Worm (Caenorhabditis elegans) whole organism, midembryonic: ENCODE data around the gene ZK355.3.
A peak's percentile ranks its signal among the peaks of the same experiment; 100 is the strongest.

Source experiments
- T22C8.4 ChIP-seq: fragments of 200-800 bp; sonication (Bioruptor generic); IDR thresholded peaks from 2 replicates; pipeline ENCODE4 v1.3.6; 2022; ENCODE audit warnings: missing genetic modification characterization, missing compliant biosample characterization
- cog-1 ChIP-seq: sonication (generic microtip); optimal IDR thresholded peaks from 2 replicates; lab custom pipeline; 2016; ENCODE audit warnings: missing genetic modification characterization, missing compliant biosample characterization
- flt-1 ChIP-seq: fragments of 200-800 bp; sonication (Bioruptor generic); IDR thresholded peaks from 2 replicates; pipeline ENCODE4 v1.3.6; 2022; ENCODE audit warnings: missing genetic modification characterization, missing compliant biosample characterization
- klf-2 ChIP-seq: fragments of 200-800 bp; sonication (Bioruptor generic); conservative IDR thresholded peaks from 2 replicates; pipeline ENCODE4 v1.3.6; 2022; ENCODE audit warnings: missing genetic modification reagents, missing genetic modification characterization, missing compliant biosample characterization
- med-1 ChIP-seq: sonication (generic microtip); optimal IDR thresholded peaks from 2 replicates; lab custom pipeline; 2017; ENCODE audit warnings: missing genetic modification characterization, mild to moderate bottlenecking, missing compliant biosample characterization, antibody characterized with exemption, missing genetic modification reagents; ENCODE audit not compliant: insufficient read depth
- ref-1 ChIP-seq: fragments of 200-800 bp; sonication (Bioruptor generic); conservative IDR thresholded peaks from 2 replicates; pipeline ENCODE4 v1.3.6; 2022; ENCODE audit warnings: missing genetic modification reagents, missing genetic modification characterization, missing compliant biosample characterization
- tab-1 ChIP-seq: fragments of 200-800 bp; sonication (Bioruptor generic); IDR thresholded peaks from 2 replicates; pipeline ENCODE4 v1.3.6; 2022; ENCODE audit warnings: missing genetic modification characterization, missing compliant biosample characterization
- ztf-23 ChIP-seq: fragments of 200-800 bp; sonication (Bioruptor generic); IDR thresholded peaks from 2 replicates; pipeline ENCODE4 v1.3.6; 2022; ENCODE audit warnings: missing genetic modification reagents, missing genetic modification characterization, missing compliant biosample characterization
- ztf-29 ChIP-seq: fragments of 200-800 bp; sonication (Bioruptor generic); IDR thresholded peaks from 2 replicates; pipeline ENCODE4 v1.3.6; 2022; ENCODE audit warnings: missing genetic modification reagents, missing genetic modification characterization, missing compliant biosample characterization

Gene ZK355.3

DNA sequence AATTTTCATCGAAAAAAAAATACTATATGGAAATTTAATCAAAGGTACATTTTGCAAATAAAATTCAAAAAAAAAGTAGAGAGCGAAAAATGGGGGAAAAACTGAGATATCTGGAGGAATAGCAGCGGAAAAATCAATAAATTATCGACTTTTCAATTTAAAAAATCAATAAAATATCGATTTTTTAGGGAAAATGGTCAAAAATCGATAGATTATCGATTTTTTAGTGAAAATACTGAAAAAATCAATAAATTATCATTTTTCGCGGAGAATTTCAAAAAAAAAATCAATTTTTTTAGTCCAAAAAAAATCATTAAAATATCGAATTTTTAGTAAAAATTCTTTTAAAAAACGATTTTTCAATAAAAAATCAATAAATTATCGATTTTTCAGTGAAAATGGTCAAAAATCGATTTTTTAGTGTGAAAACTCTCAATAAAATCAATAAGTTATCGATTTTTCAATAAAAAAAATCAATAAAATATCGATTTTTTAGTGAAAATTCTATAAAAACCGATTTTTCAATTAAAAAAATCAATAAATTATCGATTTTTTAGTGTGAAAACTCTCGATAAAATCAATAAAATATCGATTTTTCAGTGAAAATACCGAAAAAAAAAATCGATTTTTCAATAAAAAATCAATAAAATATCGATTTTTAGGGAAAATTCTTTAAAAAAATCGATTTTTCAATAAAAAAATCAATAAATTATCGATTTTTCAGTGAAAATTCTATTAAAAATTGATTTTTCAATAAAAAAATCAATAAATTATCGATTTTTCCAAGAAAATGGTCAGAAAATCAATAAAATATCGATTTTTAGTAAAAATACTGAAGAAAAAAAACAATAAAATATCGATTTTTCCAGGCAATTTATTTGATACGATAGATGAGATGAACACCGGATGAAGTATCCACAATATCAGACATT is 41.6 kb downstream of the ZK355.3 start:
- no peak for TF ChIP-seq flt-1 (GFP tag; lab: Robert Waterston, UW)
- TF ChIP-seq T22C8.4 (GFP tag; lab: Robert Waterston, UW): peak; percentile 60

DNA sequence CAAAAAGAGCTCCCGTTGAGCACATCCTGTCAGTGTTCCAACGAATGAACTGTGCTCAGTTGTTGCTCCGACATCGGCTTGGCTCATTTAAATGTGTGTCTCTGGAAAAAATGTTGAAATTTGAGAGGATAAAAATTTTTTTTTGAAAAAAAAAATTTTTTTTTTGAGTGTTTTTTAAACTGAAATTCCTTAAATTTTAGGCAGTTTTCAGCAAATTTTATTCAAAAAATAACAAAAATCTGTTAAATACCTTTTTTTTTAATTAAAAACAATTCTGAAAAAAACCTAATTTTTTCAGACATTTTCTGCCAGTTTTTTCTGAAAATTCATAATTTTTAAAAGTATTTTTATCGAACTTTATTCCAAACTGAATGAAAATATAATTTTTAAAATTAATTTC is 42.6 kb downstream of the ZK355.3 start, which contains the start of gene pigw-1:
TSS of gene pigw-1 (minus strand) at position 101 of the 400 bp plus-strand sequence.
- TF ChIP-seq ref-1 (GFP tag; lab: Robert Waterston, UW) (no peak), cog-1 (no peak), ztf-29 (GFP tag; lab: Robert Waterston, UW) (no peak), ztf-23 (GFP tag; lab: Robert Waterston, UW) (no peak), T22C8.4 (GFP tag; lab: Robert Waterston, UW) (no peak), klf-2 (GFP tag; lab: Robert Waterston, UW) (no peak), med-1 (GFP tag; lab: Kevin White, UChicago) (no peak), flt-1 (GFP tag; lab: Robert Waterston, UW) (no peak), tab-1 (GFP tag; lab: Robert Waterston, UW) (no peak)

DNA sequence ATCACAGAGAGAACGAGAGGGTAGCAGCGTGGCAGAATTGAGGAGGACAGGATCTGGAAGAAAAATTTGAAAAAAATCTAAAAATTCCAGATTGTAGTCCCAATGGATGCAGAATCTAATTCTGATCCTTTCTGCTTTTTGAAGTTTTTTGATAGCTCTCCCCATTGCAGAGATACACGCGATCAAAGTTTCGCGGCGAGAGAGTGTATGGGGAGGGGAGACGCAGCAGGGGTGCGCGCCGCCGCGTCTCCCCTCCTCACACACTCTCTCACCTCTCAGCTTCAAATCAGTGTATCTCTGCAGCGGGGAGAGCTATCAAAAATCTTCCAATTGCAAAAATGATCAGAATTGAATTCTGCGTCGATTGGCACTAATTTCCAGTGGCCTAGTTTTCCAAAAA is 46.3 kb downstream of the ZK355.3 start:
- TF ChIP-seq flt-1 (GFP tag; lab: Robert Waterston, UW) (peak; percentile 57), ztf-29 (GFP tag; lab: Robert Waterston, UW) (no peak)

DNA sequence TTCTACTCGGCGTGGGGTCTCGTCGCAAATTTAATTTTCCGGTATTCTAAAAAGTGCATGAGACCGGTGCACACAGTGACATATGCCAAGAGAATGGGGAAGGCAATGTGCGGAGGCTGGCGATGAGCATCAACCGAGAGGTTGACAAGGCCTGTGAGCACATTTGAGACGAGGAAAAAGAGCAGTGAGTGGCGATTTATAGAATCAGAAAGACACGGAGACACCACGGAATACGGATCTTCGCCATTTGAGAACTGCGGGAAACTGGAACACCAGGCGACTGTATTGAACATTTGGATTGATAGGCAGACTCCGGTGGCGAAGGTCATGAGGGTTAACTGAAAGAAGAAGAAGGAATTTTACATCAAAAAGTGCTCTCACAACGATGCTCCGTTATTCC is 48.5 kb downstream of the ZK355.3 start:
- TF ChIP-seq T22C8.4 (GFP tag; lab: Robert Waterston, UW) (no peak), cog-1 (no peak), ref-1 (GFP tag; lab: Robert Waterston, UW) (no peak), flt-1 (GFP tag; lab: Robert Waterston, UW) (no peak)
